Fruit fly (Drosophila melanogaster): Measurements from ENCODE around the gene CG9154.
A peak's percentile ranks its signal among the peaks of the same experiment; 100 is the strongest.

The CG9154 gene

DNA sequence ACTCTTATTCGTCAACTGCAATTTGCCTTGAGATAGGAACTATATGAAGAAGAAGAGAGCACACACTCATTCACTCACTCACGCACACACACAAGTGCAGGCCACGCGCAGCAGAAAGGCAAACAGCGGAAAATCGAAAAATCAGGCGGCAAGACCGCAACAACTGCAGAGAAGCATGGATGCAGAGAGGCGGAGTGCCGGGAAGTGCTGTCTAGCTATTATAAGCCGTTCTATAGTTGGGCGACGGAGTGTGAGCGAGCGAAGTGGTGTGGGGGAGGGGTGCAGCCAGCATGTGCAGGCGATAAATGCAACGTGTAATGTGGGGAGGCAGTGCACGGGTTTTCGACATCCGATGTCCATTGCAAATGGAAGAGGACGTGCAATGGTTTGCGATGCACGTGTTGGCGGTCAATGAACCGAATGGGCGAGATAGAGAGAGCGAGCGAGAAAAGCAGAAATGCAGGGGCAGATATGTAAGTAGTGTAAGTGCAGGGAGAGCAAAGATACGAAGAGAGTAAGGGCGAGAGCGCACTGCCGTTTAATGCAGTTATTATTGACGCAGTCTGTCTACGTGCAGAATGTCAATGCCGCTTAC lies 8.4 kb upstream of the CG9154 start (continued):
- TF ChIP-seq Oli (tag; optimal IDR thresholded peaks at IDR 0.05) (no peak), aop (GFP tag; IDR thresholded peaks at IDR 0.05) (peak; percentile 86), rib (GFP tag; IDR thresholded peaks at IDR 0.05) (peak; percentile 92), CG1233 (GFP tag; optimal IDR thresholded peaks at IDR 0.05) (no peak), Jarid2 (GFP tag; optimal IDR thresholded peaks at IDR 0.05) (peak; percentile 28), CG8765 (GFP tag; IDR thresholded peaks at IDR 0.05) (peak; percentile 39; the same call in 1 of the 2 replicates), otp (GFP tag; IDR thresholded peaks at IDR 0.05) (0 out of 3 replicates have a peak, but pooled peaks have one; percentile 36), Lpt (GFP tag; optimal IDR thresholded peaks at IDR 0.05) (peak; percentile 92), Hey (tag; optimal IDR thresholded peaks at IDR 0.05) (peak; percentile 67), lola (GFP tag; optimal IDR thresholded peaks at IDR 0.05) (no peak), HHEX (GFP tag; optimal IDR thresholded peaks at IDR 0.05) (no peak), CG8944 (GFP tag; optimal IDR thresholded peaks at IDR 0.05) (no peak), HmgD (GFP tag; optimal IDR thresholded peaks at IDR 0.05) (peak; percentile 58), hbn (GFP tag; IDR thresholded peaks at IDR 0.05; ENCODE audit: partially characterized antibody) (no peak)

DNA sequence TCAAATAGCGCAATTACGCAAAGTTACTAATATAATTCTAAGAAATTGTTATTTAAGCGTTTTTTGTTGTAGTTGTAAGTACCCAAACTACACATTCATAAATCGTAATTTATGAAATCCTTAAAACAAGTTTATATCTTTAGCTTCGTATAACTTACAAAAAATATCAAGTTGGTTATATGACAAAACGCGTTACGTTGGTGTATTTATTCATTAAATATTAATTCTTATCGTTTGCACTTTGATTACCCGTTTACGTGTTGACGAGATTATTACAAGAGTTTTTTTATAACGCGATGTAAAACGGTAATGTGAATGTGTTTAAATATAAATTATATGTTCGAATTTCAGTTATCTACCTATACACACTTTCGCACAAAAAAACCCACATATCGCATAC lies 7.1 kb upstream of the CG9154 start:
- TF ChIP-seq ro (GFP tag; IDR thresholded peaks at IDR 0.05) = no peak
- no peak for TF ChIP-seq MESR4 (GFP tag; optimal IDR thresholded peaks at IDR 0.05)
- TF ChIP-seq fd3F (GFP tag; optimal IDR thresholded peaks at IDR 0.05) = no peak
- no peak for TF ChIP-seq dmrt11E (tag; optimal IDR thresholded peaks at IDR 0.05)
- TF ChIP-seq CG12744 (GFP tag; optimal IDR thresholded peaks at IDR 0.05) = no peak
- no peak for TF ChIP-seq Pdp1 (GFP tag; optimal IDR thresholded peaks at IDR 0.05)
- TF ChIP-seq stc (GFP tag; IDR thresholded peaks at IDR 0.05) = no peak
- no peak for TF ChIP-seq CG10565 (GFP tag; optimal IDR thresholded peaks at IDR 0.05)
- TF ChIP-seq row (GFP tag; IDR thresholded peaks at IDR 0.05) = no peak
- TF ChIP-seq ind (GFP tag; optimal IDR thresholded peaks at IDR 0.05) = no peak
- no peak for TF ChIP-seq BEAF-32 (GFP tag; optimal IDR thresholded peaks at IDR 0.05)
- TF ChIP-seq Oli (tag; optimal IDR thresholded peaks at IDR 0.05) = no peak
- no peak for TF ChIP-seq lilli (GFP tag; optimal IDR thresholded peaks at IDR 0.05)
- TF ChIP-seq gem (tag; optimal IDR thresholded peaks at IDR 0.05) = no peak
- no peak for TF ChIP-seq ham (GFP tag; IDR thresholded peaks at IDR 0.05)

DNA sequence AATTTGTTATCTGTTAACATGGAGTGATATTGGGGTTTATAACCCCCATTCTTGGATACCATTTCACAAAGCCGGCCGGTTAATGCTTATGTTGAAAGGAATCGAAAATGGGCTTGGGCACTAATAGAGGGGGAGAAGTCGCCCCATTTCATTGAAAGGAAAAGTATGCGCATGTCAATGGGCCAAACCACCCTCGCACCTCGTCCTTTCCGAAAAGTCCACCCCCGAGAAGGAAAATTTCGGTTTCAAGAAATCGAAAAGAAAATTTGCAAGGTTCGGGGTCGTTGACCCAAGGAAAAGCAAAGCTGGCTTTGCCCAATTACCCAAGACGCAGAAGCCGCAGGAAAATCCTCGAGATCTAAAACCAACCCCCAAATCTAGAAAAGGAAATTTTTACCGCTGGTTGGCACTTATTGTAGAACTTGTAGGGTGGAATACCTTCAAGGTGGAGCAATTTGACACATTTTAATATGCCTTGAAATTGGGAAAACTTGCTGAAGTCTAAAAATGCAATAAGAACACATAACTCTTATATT lies 6.4 kb upstream of the CG9154 start:
- no peak for TF ChIP-seq D19B (GFP tag; optimal IDR thresholded peaks at IDR 0.05)
- no peak for TF ChIP-seq CG10366 (GFP tag; IDR thresholded peaks at IDR 0.05)
- no peak for TF ChIP-seq Myb (GFP tag; optimal IDR thresholded peaks at IDR 0.05)
- TF ChIP-seq her (GFP tag; optimal IDR thresholded peaks at IDR 0.05) = no peak
- no peak for TF ChIP-seq CG4854 (GFP tag; optimal IDR thresholded peaks at IDR 0.05)
- TF ChIP-seq CG10959 (GFP tag; IDR thresholded peaks at IDR 0.05) = no peak
- no peak for TF ChIP-seq eyg (GFP tag; optimal IDR thresholded peaks at IDR 0.05)
- no peak for TF ChIP-seq Asciz (GFP tag; optimal IDR thresholded peaks at IDR 0.05)
- no peak for TF ChIP-seq CG16863 (GFP tag; optimal IDR thresholded peaks at IDR 0.05)
- TF ChIP-seq CG14860 (GFP tag; IDR thresholded peaks at IDR 0.05; ENCODE audit: partially characterized antibody) = no peak
- TF ChIP-seq crc (GFP tag; optimal IDR thresholded peaks at IDR 0.05) = no peak
- TF ChIP-seq GATAe (GFP tag; conservative IDR thresholded peaks at IDR 0.05) = no peak
- no peak for TF ChIP-seq ranshi (GFP tag; IDR thresholded peaks at IDR 0.05)
- no peak for TF ChIP-seq CG11456 (GFP tag; IDR thresholded peaks at IDR 0.05)
- peak; percentile 65; the same call in 1 of the 2 replicates for TF ChIP-seq seq (GFP tag; IDR thresholded peaks at IDR 0.05)
- TF ChIP-seq crol (GFP tag; IDR thresholded peaks at IDR 0.05) = peak; percentile 27; the same call in 1 of the 2 replicates
- TF ChIP-seq Camta (GFP tag; optimal IDR thresholded peaks at IDR 0.05) = no peak
- no peak for TF ChIP-seq CG30020 (tag; optimal IDR thresholded peaks at IDR 0.05)
- TF ChIP-seq CG32772 (GFP tag; IDR thresholded peaks at IDR 0.05) = no peak
- 0 out of 3 replicates have a peak, but pooled peaks have one; percentile 10 for TF ChIP-seq otp (GFP tag; IDR thresholded peaks at IDR 0.05)
- TF ChIP-seq CG15479 (GFP tag; optimal IDR thresholded peaks at IDR 0.05) = no peak
- peak; percentile 99 for TF ChIP-seq CG13894 (tag; optimal IDR thresholded peaks at IDR 0.05)
